Fruit fly (Drosophila melanogaster) whole organism, wandering third instar larva: Measurements from ENCODE around the gene Mst27D.
A peak's percentile ranks its signal among the peaks of the same experiment; 100 is the strongest.

Experiments
- pan ChIP-seq: fragments of >200 bp; optimal IDR thresholded peaks from 2 replicates; lab custom pipeline; 2017
- tai ChIP-seq: sonication (Bioruptor generic); optimal IDR thresholded peaks from 2 replicates; lab custom pipeline; 2016; ENCODE audit warnings: missing biosample characterization, missing genetic modification characterization
- usp ChIP-seq: fragments of >200 bp; optimal IDR thresholded peaks from 2 replicates; lab custom pipeline; 2017; ENCODE audit warnings: missing biosample characterization, missing genetic modification characterization

DNA sequence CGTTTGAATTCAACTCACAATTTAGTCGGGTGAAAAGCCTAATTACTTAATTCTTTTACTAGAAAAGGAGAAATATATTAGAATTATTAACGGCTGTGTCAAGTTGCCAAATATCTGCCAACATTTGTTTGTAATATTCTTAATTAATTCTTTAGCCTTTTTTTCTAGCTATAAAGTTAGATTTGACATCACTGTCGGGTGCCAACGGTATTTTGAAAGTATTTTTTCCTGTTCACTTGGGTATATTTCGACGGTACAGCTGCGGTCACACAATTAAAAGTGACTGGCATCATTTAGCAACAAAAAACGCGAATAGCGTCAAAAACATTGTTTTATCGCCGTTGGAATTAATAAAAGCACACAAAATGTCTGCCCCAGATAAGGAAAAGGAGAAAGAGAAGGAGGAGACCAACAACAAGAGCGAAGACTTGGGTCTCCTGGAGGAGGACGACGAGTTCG is 3.1 kb upstream of the Mst27D start, which contains the start of gene Sem1:
- TF ChIP-seq usp = no peak
- no peak for TF ChIP-seq pan
- peak; percentile 18 for TF ChIP-seq tai (GFP tag; lab: Kevin White, UChicago)
